Fruit fly (Drosophila melanogaster): Measurements from ENCODE around the gene CG34057.

DNA sequence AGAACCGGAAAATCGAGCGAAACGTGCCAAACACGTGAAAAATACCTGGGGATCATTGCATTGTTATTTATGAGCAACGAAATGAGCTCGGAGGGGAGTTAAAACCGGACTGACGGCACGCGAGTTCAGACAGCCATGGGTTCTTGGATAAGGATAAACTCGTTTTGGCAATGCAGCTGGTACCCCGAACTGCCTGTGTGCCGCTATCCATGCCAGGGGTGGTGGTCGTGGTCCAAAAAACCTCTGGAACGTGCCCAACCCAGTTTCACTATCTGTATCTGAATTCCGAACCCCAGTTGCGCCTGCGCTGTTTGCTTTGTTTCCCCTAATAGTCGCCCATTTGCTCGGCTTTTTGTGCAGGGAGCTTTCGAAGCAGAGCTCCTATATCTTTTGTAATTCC lies 2.1 kb downstream of the CG34057 start:
- TF ChIP-seq lz (GFP tag; optimal IDR thresholded peaks at IDR 0.05) (no peak), CG16779 (tag; optimal IDR thresholded peaks at IDR 0.05) (no peak), cyc (GFP tag; optimal IDR thresholded peaks at IDR 0.05) (no peak), Eip78C (GFP tag) (peak; percentile 46), Sox102F (GFP tag; optimal IDR thresholded peaks at IDR 0.05) (no peak), Sox15 (GFP tag; optimal IDR thresholded peaks at IDR 0.05) (no peak), Hr39 (GFP tag; optimal IDR thresholded peaks at IDR 0.05) (no peak), Ets96B (tag; optimal IDR thresholded peaks at IDR 0.05) (no peak), Met (GFP tag; optimal IDR thresholded peaks at IDR 0.05) (no peak), eg (GFP tag; IDR thresholded peaks at IDR 0.05) (no peak), CG6163 (GFP tag; IDR thresholded peaks at IDR 0.05) (no peak), CG10669 (GFP tag; optimal IDR thresholded peaks at IDR 0.05) (no peak)
